Fruit fly (Drosophila melanogaster): Measurements from ENCODE around the gene CG43760.

Gene CG43760

dm6 chr2L:15760666-15761065, 16.0 kb downstream of the CG43760 start:
- TF ChIP-seq Sin3A (optimal IDR thresholded peaks at IDR 0.05) (no peak), Myc (optimal IDR thresholded peaks at IDR 0.05) (no peak), psq (optimal IDR thresholded peaks at IDR 0.05) (no peak), ttk (optimal IDR thresholded peaks at IDR 0.05) (no peak), h (optimal IDR thresholded peaks at IDR 0.05) (no peak), insv (optimal IDR thresholded peaks at IDR 0.05) (no peak)

DNA sequence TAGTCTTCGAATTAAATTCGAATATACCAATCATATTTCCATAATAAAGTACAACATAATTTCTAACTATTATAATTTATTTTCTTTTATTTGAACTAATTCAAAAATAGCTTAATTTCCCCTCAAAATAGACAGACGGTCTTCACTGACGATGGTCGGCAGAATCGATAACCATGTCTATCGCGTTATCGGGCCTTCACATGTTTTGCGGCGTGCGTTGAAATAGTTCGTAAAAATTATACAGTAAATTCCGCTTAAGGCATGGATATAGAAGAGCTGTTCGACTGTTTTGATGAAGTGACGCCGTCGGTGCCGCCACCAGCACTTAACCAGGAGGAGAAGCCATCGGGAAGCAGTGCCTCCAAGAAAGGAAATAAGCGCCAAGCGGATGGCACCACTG, 24.6 kb downstream of the CG43760 start, which contains the start of gene Mtr4:
Mtr4 (plus strand) TSS at position 168 of the 400 bp plus-strand sequence.
- TF ChIP-seq psq (optimal IDR thresholded peaks at IDR 0.05), result no peak
- no peak for TF ChIP-seq Sin3A (optimal IDR thresholded peaks at IDR 0.05)
- no peak for TF ChIP-seq Myc (optimal IDR thresholded peaks at IDR 0.05)
- no peak for TF ChIP-seq ttk (optimal IDR thresholded peaks at IDR 0.05)
- TF ChIP-seq insv (optimal IDR thresholded peaks at IDR 0.05), result no peak
- no peak for TF ChIP-seq h (optimal IDR thresholded peaks at IDR 0.05)

DNA sequence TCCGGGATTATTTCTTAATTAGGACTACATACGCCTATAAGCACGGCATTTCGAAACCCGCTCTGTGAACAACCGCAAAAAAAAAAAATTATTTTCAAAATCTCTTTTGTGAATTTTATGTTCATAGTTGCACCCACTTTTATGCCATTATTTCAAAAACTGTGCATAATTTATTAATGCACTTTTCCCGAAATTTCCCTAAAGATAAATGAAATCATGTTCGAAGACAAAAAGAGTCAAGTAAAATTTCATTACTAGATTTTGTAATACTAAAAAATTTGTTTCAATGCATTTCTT, 25.4 kb downstream of the CG43760 start:
- no peak for TF ChIP-seq ttk (optimal IDR thresholded peaks at IDR 0.05)
- TF ChIP-seq Sin3A (optimal IDR thresholded peaks at IDR 0.05), result no peak
- no peak for TF ChIP-seq Myc (optimal IDR thresholded peaks at IDR 0.05)
- no peak for TF ChIP-seq psq (optimal IDR thresholded peaks at IDR 0.05)
- TF ChIP-seq insv (optimal IDR thresholded peaks at IDR 0.05), result no peak
- TF ChIP-seq h (optimal IDR thresholded peaks at IDR 0.05), result no peak

DNA sequence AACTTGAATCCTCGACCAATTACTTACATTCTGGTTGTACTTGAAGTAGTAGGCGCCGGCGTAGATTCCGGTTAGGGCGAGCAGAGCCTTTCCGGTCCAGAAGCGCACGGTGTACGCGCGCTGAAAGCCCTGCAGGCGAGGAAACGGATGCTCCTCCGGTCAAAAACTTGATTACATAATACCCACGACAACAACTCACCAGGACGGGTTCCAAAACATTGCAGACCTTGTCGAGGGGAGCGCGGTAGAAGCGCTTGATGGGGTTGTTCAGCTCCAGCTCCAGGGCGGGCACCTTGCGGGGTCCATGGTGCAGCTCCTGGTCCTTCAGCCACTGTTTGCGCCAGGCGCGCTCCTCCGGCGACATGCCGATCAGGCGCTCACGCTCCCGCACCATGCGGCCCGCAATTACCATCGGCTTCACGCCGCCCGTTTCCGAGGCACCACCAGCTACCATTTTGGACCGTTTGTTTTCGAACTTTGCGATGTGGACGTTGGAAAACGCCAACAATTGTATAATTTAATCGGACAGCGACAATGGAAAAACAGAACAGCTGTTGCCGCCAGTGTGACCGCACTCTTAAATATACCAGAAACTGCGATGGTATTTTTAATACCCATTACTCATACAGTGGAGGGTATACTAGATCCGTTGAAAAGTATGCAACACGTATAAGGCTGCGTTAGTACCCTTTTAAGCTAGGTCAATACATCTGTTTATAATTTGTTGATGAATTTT, 26.0 kb downstream of the CG43760 start, which contains the start of gene ND-B17:
ND-B17 (minus strand) TSS at position 556 of the 736 bp plus-strand sequence.
- TF ChIP-seq Myc (optimal IDR thresholded peaks at IDR 0.05) (no peak), Sin3A (optimal IDR thresholded peaks at IDR 0.05) (no peak), h (optimal IDR thresholded peaks at IDR 0.05) (no peak), ttk (optimal IDR thresholded peaks at IDR 0.05) (no peak), insv (optimal IDR thresholded peaks at IDR 0.05) (no peak), psq (optimal IDR thresholded peaks at IDR 0.05) (no peak)

dm6 chr2L:15749313-15749712, 27.3 kb downstream of the CG43760 start:
- TF ChIP-seq insv (optimal IDR thresholded peaks at IDR 0.05) (no peak), psq (optimal IDR thresholded peaks at IDR 0.05) (no peak), h (optimal IDR thresholded peaks at IDR 0.05) (no peak), Sin3A (optimal IDR thresholded peaks at IDR 0.05) (no peak), Myc (optimal IDR thresholded peaks at IDR 0.05) (no peak), ttk (optimal IDR thresholded peaks at IDR 0.05) (no peak)

dm6 chr2L:15748261-15748553, 28.4 kb downstream of the CG43760 start:
- TF ChIP-seq Myc (optimal IDR thresholded peaks at IDR 0.05), result no peak
- no peak for TF ChIP-seq h (optimal IDR thresholded peaks at IDR 0.05)
- no peak for TF ChIP-seq ttk (optimal IDR thresholded peaks at IDR 0.05)
- no peak for TF ChIP-seq insv (optimal IDR thresholded peaks at IDR 0.05)

dm6 chr2L:15747394-15748260, 29.0 kb downstream of the CG43760 start, which contains the start of gene CycE:
CycE (minus strand) TSS chr2L:15748150.
- TF ChIP-seq Myc (optimal IDR thresholded peaks at IDR 0.05), result no peak
- TF ChIP-seq Sin3A (optimal IDR thresholded peaks at IDR 0.05), result no peak
- TF ChIP-seq h (optimal IDR thresholded peaks at IDR 0.05), result no peak
- TF ChIP-seq insv (optimal IDR thresholded peaks at IDR 0.05), result no peak
- TF ChIP-seq psq (optimal IDR thresholded peaks at IDR 0.05), result no peak
- no peak for TF ChIP-seq ttk (optimal IDR thresholded peaks at IDR 0.05)

DNA sequence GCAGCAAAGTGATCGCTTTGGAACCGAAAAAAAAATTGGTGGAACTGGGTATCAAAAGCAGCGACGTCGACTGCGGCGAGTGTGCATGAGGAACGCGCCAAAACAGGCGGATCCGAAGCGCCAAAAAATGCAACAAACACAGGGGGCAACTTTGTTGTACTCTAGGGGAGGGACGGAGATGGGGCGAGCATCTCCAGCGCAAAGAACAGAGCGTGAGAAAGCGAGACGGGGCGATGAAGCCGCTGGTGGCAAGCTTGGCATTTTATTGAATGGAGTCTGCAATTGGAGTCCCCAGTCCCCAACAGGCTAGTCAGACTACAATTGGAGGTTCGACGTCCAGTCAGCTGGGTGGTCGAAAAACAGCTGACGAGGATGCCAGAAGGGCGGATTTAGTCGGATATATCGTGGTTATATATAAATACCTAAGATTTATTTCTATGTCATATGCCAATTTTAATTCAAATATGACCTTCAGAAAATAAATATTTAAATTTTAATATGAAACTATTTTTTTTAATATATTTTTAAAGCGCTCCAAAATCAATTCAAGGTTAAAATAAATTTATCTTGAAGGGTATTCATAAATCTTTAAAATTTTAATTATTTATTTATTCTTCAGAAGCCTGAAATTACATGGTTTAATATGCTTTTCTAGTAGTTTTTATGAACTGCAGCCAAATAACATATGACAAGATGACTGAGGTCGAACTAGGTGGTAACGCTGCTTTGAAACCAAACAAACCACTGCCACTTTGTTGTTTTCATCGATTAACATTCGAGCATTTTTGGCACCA, 29.9 kb downstream of the CG43760 start:
- TF ChIP-seq ttk (optimal IDR thresholded peaks at IDR 0.05) (no peak), h (optimal IDR thresholded peaks at IDR 0.05) (no peak), Sin3A (optimal IDR thresholded peaks at IDR 0.05) (no peak), insv (optimal IDR thresholded peaks at IDR 0.05) (no peak), psq (optimal IDR thresholded peaks at IDR 0.05) (no peak), Myc (optimal IDR thresholded peaks at IDR 0.05) (no peak)

DNA sequence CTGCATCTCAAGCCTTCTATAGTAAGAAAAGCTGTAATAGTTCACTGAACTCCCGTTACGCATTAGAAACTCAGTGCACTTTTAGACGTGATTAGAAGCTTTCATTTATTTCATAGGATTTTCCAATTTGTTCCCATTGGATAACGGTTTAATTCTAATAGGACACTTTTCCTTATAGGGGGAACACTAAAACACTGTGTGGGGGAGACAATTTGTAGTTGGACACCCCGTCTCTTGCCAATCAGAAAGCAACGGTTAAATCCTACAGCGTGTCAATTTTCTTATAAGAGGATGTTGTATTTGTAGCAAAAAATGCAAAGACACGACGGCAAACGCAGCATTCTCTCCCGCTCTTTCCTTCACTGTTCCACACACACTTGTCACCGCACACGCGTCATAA, 30.7 kb downstream of the CG43760 start:
- TF ChIP-seq psq (optimal IDR thresholded peaks at IDR 0.05) (no peak), ttk (optimal IDR thresholded peaks at IDR 0.05) (no peak), h (optimal IDR thresholded peaks at IDR 0.05) (no peak), Sin3A (optimal IDR thresholded peaks at IDR 0.05) (no peak), Myc (optimal IDR thresholded peaks at IDR 0.05) (no peak), insv (optimal IDR thresholded peaks at IDR 0.05) (no peak)

DNA sequence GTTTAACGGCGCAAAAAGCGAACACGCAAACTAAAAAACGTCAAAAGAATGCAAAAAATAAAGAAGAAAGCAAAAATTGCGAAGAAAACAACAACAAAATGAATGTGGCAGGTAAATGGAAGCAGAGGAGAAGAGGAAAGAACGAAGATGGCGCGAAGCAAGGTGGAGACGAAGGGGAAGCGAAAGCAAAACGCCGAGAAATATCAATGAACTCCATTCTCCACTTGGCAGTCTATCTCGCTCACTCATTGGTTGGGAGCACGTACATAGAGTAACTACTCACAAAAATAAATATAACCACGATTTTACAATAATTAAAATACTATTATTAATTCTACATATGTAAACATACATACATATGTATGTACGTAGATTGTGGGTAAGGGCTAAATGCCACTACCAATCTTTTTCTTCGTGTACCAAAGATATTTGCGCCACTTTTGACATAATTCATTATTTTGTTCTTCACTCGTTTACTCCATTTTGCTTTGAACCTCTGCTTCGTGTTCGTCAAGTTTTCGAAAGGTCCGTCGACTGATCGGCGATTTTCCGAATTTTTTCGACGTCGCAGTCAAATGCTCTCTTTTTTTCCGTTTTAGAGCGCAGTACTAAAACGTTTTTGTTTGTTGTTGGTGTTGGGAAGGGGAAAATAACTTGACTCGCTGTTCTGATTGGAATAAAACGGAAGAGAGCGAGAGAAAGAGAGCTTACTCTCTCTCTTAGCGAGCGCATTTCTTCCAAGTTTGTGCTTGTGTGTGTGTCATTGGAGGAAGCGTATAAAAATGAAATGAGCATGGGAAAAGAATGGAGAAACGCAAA, 31.4 kb downstream of the CG43760 start:
- no peak for TF ChIP-seq insv (optimal IDR thresholded peaks at IDR 0.05)
- TF ChIP-seq h (optimal IDR thresholded peaks at IDR 0.05), result no peak
- TF ChIP-seq psq (optimal IDR thresholded peaks at IDR 0.05), result peak; percentile 49
- TF ChIP-seq ttk (optimal IDR thresholded peaks at IDR 0.05), result no peak
- no peak for TF ChIP-seq Myc (optimal IDR thresholded peaks at IDR 0.05)
- TF ChIP-seq Sin3A (optimal IDR thresholded peaks at IDR 0.05), result no peak

DNA sequence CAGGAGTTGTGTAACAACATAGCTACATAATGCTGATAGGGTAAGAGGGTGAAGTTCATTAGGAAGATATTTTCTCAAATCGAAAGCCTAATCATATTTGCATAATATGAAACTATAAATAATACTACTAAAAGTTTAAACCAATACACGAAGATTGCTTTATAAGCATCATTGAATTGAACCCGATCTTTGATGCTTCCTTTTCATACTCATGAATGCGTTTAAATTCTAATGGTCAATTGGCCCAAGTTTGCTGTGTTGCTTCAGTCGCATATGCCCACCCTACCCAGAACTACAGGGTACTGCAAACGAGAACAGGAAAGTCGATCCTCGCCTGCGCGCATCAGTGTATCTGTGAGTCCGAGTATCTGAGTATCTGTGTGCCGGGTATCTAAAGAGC, 33.1 kb downstream of the CG43760 start:
- TF ChIP-seq Myc (optimal IDR thresholded peaks at IDR 0.05) (no peak), ttk (optimal IDR thresholded peaks at IDR 0.05) (no peak), h (optimal IDR thresholded peaks at IDR 0.05) (no peak), insv (optimal IDR thresholded peaks at IDR 0.05) (no peak), Sin3A (optimal IDR thresholded peaks at IDR 0.05) (no peak), psq (optimal IDR thresholded peaks at IDR 0.05) (no peak)

Data from Kc167 (cell line).